Worm (Caenorhabditis elegans) whole organism, L2 larva: ENCODE results near the gene Y49F6B.19.
A peak's percentile ranks its signal among the peaks of the same experiment; 100 is the strongest.
"Not testable (repeated sequence)": the region's sequence is repeated elsewhere in the genome, so short reads cannot be mapped to it uniquely, and the experiment has no call there.

Experiments
- C34F6.9 ChIP-seq: fragments of 150-350 bp; optimal IDR thresholded peaks from 2 replicates; lab custom pipeline; 2014; ENCODE audit warnings: missing biosample characterization, missing genetic modification characterization
- F13H6.1 ChIP-seq: sonication (generic microtip); optimal IDR thresholded peaks from 2 replicates; lab custom pipeline; 2016; ENCODE audit warnings: missing genetic modification characterization, missing compliant biosample characterization
- Y55F3AM.14 ChIP-seq: fragments of 200-800 bp; sonication (Bioruptor generic); optimal IDR thresholded peaks from 2 replicates; lab custom pipeline; 2018; ENCODE audit warnings: mild to moderate bottlenecking, missing genetic modification characterization, missing compliant biosample characterization
- alr-1 ChIP-seq: fragments of 150-350 bp; optimal IDR thresholded peaks from 2 replicates; lab custom pipeline; 2014; ENCODE audit warnings: missing biosample characterization, missing genetic modification characterization
- aly-2 ChIP-seq: fragments of 150-350 bp; optimal IDR thresholded peaks from 2 replicates; lab custom pipeline; 2014; ENCODE audit warnings: missing biosample characterization, missing genetic modification characterization
- ama-1 ChIP-seq: fragments of 150-350 bp; optimal IDR thresholded peaks from 2 replicates; lab custom pipeline; 2018; ENCODE audit warnings: inconsistent platforms
- ceh-16 ChIP-seq: fragments of 150-350 bp; optimal IDR thresholded peaks from 2 replicates; lab custom pipeline; 2014; ENCODE audit warnings: missing biosample characterization, missing genetic modification characterization
- ceh-82 ChIP-seq: fragments of 150-350 bp; optimal IDR thresholded peaks from 2 replicates; lab custom pipeline; 2014; ENCODE audit warnings: missing biosample characterization, missing genetic modification characterization
- crh-2 ChIP-seq: sonication (generic microtip); optimal IDR thresholded peaks from 2 replicates; lab custom pipeline; 2017; ENCODE audit warnings: missing biosample characterization, missing genetic modification characterization
- dmd-4 ChIP-seq: sonication (generic microtip); optimal IDR thresholded peaks from 2 replicates; lab custom pipeline; 2017; ENCODE audit warnings: missing biosample characterization, missing genetic modification characterization
- elt-1 ChIP-seq: fragments of 150-350 bp; optimal IDR thresholded peaks from 2 replicates; lab custom pipeline; 2014; ENCODE audit warnings: missing biosample characterization, missing genetic modification characterization
- fos-1 ChIP-seq: fragments of 150-350 bp; optimal IDR thresholded peaks from 2 replicates; lab custom pipeline; 2014; ENCODE audit warnings: missing biosample characterization, missing genetic modification characterization
- lin-11 ChIP-seq: fragments of 150-350 bp; sonication (generic microtip); optimal IDR thresholded peaks from 2 replicates; lab custom pipeline; 2014; ENCODE audit warnings: missing biosample characterization, missing genetic modification characterization, inconsistent platforms, mixed read lengths
- lin-13 ChIP-seq: fragments of 150-350 bp; optimal IDR thresholded peaks from 2 replicates; lab custom pipeline; 2014; ENCODE audit warnings: missing biosample characterization, missing genetic modification reagents, missing genetic modification characterization
- lin-39 ChIP-seq: fragments of 150-350 bp; optimal IDR thresholded peaks from 2 replicates; lab custom pipeline; 2014; ENCODE audit warnings: missing biosample characterization, missing genetic modification reagents, missing genetic modification characterization
- lsy-2 ChIP-seq, 2 experiments: fragments of 150-350 bp in 1 of 2; sonication (generic microtip) in 1 of 2; optimal IDR thresholded peaks; 2 replicates each; lab custom pipeline; 2014 to 2017; ENCODE audit warnings: missing biosample characterization in 2 of 2, missing genetic modification characterization in 2 of 2
- mab-5 ChIP-seq: fragments of 150-350 bp; optimal IDR thresholded peaks from 2 replicates; lab custom pipeline; 2014; ENCODE audit warnings: missing biosample characterization, missing genetic modification characterization
- nhr-12 ChIP-seq: fragments of 150-350 bp; optimal IDR thresholded peaks from 2 replicates; lab custom pipeline; 2014; ENCODE audit warnings: missing biosample characterization, missing genetic modification characterization
- nhr-129 ChIP-seq: fragments of 150-350 bp; optimal IDR thresholded peaks from 2 replicates; lab custom pipeline; 2014; ENCODE audit warnings: missing biosample characterization, missing genetic modification characterization
- nhr-21 ChIP-seq: fragments of 150-350 bp; optimal IDR thresholded peaks from 2 replicates; lab custom pipeline; 2014; ENCODE audit warnings: missing biosample characterization, missing genetic modification characterization
- nhr-25 ChIP-seq: fragments of 150-350 bp; sonication (generic microtip); optimal IDR thresholded peaks from 3 replicates; lab custom pipeline; 2014; ENCODE audit warnings: missing biosample characterization, missing genetic modification characterization
- nhr-6 ChIP-seq: fragments of 150-350 bp; optimal IDR thresholded peaks from 2 replicates; lab custom pipeline; 2014; ENCODE audit warnings: missing biosample characterization, missing genetic modification characterization
- skn-1 ChIP-seq: sonication (generic microtip); optimal IDR thresholded peaks from 2 replicates; lab custom pipeline; 2017; ENCODE audit warnings: missing biosample characterization, missing genetic modification characterization
- sma-3 ChIP-seq: sonication (generic microtip); optimal IDR thresholded peaks from 2 replicates; lab custom pipeline; 2016; ENCODE audit warnings: missing genetic modification reagents, missing genetic modification characterization, missing compliant biosample characterization
- sma-9 ChIP-seq, 2 experiments: fragments of 150-350 bp in 1 of 2; sonication (generic microtip) in 1 of 2; optimal IDR thresholded peaks; 2 replicates each; lab custom pipeline; 2014 to 2016; ENCODE audit warnings: missing genetic modification characterization in 2 of 2, mild to moderate bottlenecking in 1 of 2, missing biosample characterization in 1 of 2, missing compliant biosample characterization in 1 of 2, missing genetic modification reagents in 1 of 2, moderate library complexity in 1 of 2
- unc-55 ChIP-seq: fragments of 150-350 bp; sonication (generic microtip); optimal IDR thresholded peaks from 3 replicates; lab custom pipeline; 2014; ENCODE audit warnings: missing biosample characterization, missing genetic modification reagents, missing genetic modification characterization
- unc-62 ChIP-seq: fragments of 150-350 bp; optimal IDR thresholded peaks from 2 replicates; lab custom pipeline; 2014; ENCODE audit warnings: missing biosample characterization, missing genetic modification reagents, missing genetic modification characterization
- zag-1 ChIP-seq: fragments of 150-350 bp; optimal IDR thresholded peaks from 2 replicates; lab custom pipeline; 2014; ENCODE audit warnings: missing biosample characterization, missing genetic modification characterization
- ztf-4 ChIP-seq: fragments of 150-350 bp; optimal IDR thresholded peaks from 2 replicates; lab custom pipeline; 2014; ENCODE audit warnings: missing biosample characterization, missing genetic modification characterization

Y49F6B.19 gene

ce11 chrII:3502011-3502410 is 10.1 kb downstream of the Y49F6B.19 start:
- no peak for TF ChIP-seq lin-39

DNA sequence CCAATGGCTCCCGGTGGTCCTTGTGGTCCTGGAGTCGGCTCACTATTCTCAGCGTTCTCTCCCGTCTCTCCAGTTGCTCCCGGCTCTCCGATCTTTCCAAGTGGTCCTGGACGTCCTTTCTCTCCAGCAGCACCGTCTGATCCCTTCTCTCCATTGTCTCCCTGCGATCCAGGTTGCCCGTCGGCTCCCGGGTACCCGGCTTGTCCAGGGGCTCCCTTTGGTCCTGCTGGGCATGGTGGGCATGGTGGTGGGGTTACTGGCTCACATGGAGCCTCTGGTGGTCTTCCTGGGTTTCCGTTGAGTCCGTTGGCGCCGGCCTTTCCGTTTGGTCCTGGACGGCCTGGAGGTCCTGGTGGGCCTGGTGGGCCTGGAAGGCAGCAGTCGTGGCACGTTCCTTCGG is 11.8 kb downstream of the Y49F6B.19 start:
- TF ChIP-seq elt-1 (tag; lab: Kevin White, UChicago), result no peak
- TF ChIP-seq lin-11, result no peak
- TF ChIP-seq zag-1 (tag; lab: Kevin White, UChicago), result no peak
- no peak for TF ChIP-seq nhr-21 (tag; lab: Kevin White, UChicago)
- TF ChIP-seq ceh-16 (tag; lab: Kevin White, UChicago), result no peak
- no peak for TF ChIP-seq dmd-4 (tag; lab: Kevin White, UChicago)
- TF ChIP-seq aly-2 (tag; lab: Kevin White, UChicago), result no peak
- no peak for TF ChIP-seq sma-3 (GFP tag; lab: Kevin White, UChicago)
- no peak for TF ChIP-seq sma-9 (GFP tag; optimal IDR thresholded peaks at IDR 0.05; lab: Kevin White, UChicago)
- TF ChIP-seq sma-9 (tag; optimal IDR thresholded peaks at IDR 0.05; lab: Kevin White, UChicago), result no peak
- TF ChIP-seq skn-1 (tag; lab: Kevin White, UChicago), result no peak

DNA sequence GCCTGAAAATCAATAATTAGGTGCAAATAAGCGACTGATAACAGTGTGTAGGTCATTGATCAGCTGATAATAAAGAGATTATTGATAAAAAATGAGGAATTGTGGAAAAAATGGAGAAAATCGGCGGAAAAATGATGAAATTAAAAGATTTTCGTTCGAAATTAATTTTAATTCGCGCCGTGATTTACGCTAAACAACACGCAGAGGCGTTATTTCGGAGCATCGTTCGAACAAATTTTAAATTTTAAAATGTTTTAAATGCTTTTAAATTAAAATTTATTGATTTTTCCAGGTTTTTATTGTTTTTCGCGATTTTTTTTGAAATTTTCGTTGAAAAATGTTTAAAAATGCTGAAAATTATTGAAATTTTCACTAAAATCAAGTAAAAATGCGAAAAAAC is 12.8 kb downstream of the Y49F6B.19 start, which contains the start of gene Y49F6B.9:
Gene Y49F6B.9 (minus strand): TSS at position 2 of the 400 bp plus-strand sequence.
- TF ChIP-seq C34F6.9 (no peak), nhr-12 (tag; lab: Kevin White, UChicago) (no peak), unc-55 (GFP tag; lab: Kevin White, UChicago) (no peak), fos-1 (tag; lab: Kevin White, UChicago) (no peak), nhr-129 (tag; lab: Kevin White, UChicago) (no peak), ceh-82 (tag; lab: Kevin White, UChicago) (no peak), aly-2 (tag; lab: Kevin White, UChicago) (no peak), nhr-25 (tag; lab: Kevin White, UChicago) (no peak), ama-1 (no peak)

ce11 chrII:3490797-3491196 is 21.3 kb downstream of the Y49F6B.19 start, which contains the start of gene fbxb-112:
TSS of gene fbxb-112 (plus strand) at chrII:3491097.
- not testable (repeated sequence) for TF ChIP-seq unc-62 (GFP tag; lab: Kevin White, UChicago); ztf-4 (tag; lab: Kevin White, UChicago); nhr-6 (tag; lab: Kevin White, UChicago)

DNA sequence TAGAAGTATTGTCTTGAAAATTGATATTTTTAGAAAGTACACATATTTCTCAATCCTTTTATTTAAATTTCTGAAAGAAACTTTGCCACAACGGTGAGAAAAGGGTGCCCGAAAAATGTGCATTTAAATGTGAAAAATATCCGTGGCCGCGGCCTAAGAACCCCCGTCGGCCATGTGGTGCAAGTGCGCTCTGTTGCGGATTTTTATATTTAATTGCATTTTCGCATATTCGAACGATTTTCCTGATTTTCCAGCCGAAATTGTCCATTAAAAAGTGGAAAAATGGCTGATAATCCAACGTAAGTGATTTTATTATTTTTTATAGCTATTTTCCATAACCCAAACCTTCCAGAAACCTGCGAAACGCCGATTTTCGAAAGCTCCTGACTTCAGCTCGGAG is 29.9 kb downstream of the Y49F6B.19 start, which contains the start of gene smu-2:
Gene smu-2 (plus strand): TSS at position 178 of the 400 bp plus-strand sequence.
- TF ChIP-seq mab-5 (tag; lab: Kevin White, UChicago) (peak; percentile 27), F13H6.1 (tag; lab: Kevin White, UChicago) (peak; percentile 41), Y55F3AM.14 (GFP tag; lab: Kevin White, UChicago) (no peak), C34F6.9 (peak; percentile 67), unc-55 (GFP tag; lab: Kevin White, UChicago) (peak; percentile 79), aly-2 (tag; lab: Kevin White, UChicago) (no peak), sma-3 (GFP tag; lab: Kevin White, UChicago) (peak; percentile 53), unc-62 (GFP tag; lab: Kevin White, UChicago) (no peak), lsy-2 (tag; optimal IDR thresholded peaks at IDR 0.05; lab: Kevin White, UChicago) (peak in 1 of 2 experiments; percentile 37), lin-13 (GFP tag; lab: Kevin White, UChicago) (peak; percentile 74)

DNA sequence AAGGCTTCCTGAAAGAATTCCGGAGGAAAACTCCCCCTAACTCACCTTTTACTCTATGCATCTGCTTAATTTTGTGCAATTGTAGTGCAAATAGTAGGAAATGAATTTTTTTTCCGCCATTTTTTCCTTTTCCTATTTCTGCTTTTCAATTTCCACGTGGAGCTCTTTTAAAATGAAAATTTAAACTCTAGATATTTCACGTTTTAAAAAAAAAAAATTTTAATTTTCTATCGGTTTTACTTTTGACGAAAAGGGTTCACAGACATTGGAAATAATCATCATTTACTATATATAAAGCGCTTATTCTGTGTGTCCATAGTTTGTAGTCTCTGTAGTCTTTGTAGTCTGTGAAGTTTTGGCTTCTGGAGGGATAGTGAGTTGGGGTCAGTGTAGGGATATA is 30.6 kb downstream of the Y49F6B.19 start, which contains the start of gene Y49F6B.8:
Gene Y49F6B.8 (minus strand): TSS at position 101 of the 400 bp plus-strand sequence.
- TF ChIP-seq alr-1, result no peak
- TF ChIP-seq crh-2 (tag; lab: Kevin White, UChicago), result no peak
- TF ChIP-seq nhr-12 (tag; lab: Kevin White, UChicago), result no peak

DNA sequence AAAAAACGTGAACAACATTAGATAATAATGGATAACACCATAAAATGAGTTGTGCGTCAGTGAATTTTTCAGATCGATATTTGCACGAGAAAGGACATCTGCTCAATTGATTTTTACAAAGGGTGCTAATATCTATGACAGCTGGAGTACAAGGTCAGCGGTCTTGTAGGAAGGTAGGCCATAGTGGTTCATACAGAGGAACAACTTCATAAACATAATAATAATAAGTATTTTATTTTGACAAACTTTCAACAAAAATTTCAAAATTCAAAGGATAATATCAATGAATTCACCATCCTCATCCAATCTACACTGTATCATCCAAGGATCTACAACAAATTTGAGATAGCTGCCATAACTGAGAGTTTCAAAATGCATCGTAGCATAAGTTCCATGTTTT is 35.0 kb downstream of the Y49F6B.19 start, which contains the start of gene fbxb-104:
Gene fbxb-104 (minus strand): TSS at position 101 of the 400 bp plus-strand sequence.
- TF ChIP-seq lin-39, result no peak
- TF ChIP-seq, all 48 proteins: peak for 0
